Worm (Caenorhabditis elegans) whole organism, L4 larva: Measurements from ENCODE around the gene gpd-2.

ENCODE experiments used
- F10B5.3 ChIP-seq: sonication (generic microtip); optimal IDR thresholded peaks from 2 replicates; lab custom pipeline; 2016; ENCODE audit warnings: mild to moderate bottlenecking, missing genetic modification characterization, missing compliant biosample characterization
- F37D6.2 ChIP-seq: sonication (generic microtip); optimal IDR thresholded peaks from 2 replicates; lab custom pipeline; 2016; ENCODE audit warnings: mild to moderate bottlenecking, missing genetic modification characterization, missing compliant biosample characterization
- R02D3.7 ChIP-seq: fragments of 150-350 bp; sonication (generic microtip); optimal IDR thresholded peaks from 3 replicates; lab custom pipeline; 2014; ENCODE audit warnings: missing biosample characterization, missing genetic modification characterization
- T26A8.4 ChIP-seq: fragments of 200-800 bp; sonication (Bioruptor generic); IDR thresholded peaks from 2 replicates; pipeline ENCODE4 v1.3.6; 2022; ENCODE audit warnings: missing genetic modification characterization, missing compliant biosample characterization
- Y105C5A.15 ChIP-seq: fragments of 200-800 bp; sonication (Bioruptor generic); IDR thresholded peaks from 2 replicates; pipeline ENCODE4 v1.3.6; 2022; ENCODE audit warnings: missing genetic modification characterization, missing compliant biosample characterization
- aha-1 ChIP-seq: fragments of 150-350 bp; peaks from one replicate; lab custom pipeline; 2014; ENCODE audit warnings: missing biosample characterization, missing genetic modification characterization
- ceh-62 ChIP-seq: sonication (generic microtip); optimal IDR thresholded peaks from 2 replicates; lab custom pipeline; 2017; ENCODE audit warnings: missing biosample characterization, missing genetic modification characterization
- ctbp-1 ChIP-seq: fragments of 200-800 bp; sonication (Bioruptor generic); IDR thresholded peaks from 2 replicates; pipeline ENCODE4 v1.3.6; 2022; ENCODE audit warnings: missing genetic modification reagents, missing genetic modification characterization, missing compliant biosample characterization
- daf-16 ChIP-seq, 3 experiments: sonication (generic microtip); optimal IDR thresholded peaks; 2 replicates each; lab custom pipeline; 2016 to 2017; ENCODE audit warnings: missing genetic modification characterization in 3 of 3, missing genetic modification reagents in 3 of 3, mild to moderate bottlenecking in 2 of 3, missing compliant biosample characterization in 2 of 3, missing biosample characterization in 1 of 3, moderate library complexity in 1 of 3
- daf-8 ChIP-seq: fragments of 200-800 bp; sonication (Bioruptor generic); IDR thresholded peaks from 2 replicates; pipeline ENCODE4 v1.3.6; 2022; ENCODE audit warnings: missing genetic modification characterization, missing compliant biosample characterization
- dmd-6 ChIP-seq: fragments of 200-800 bp; sonication (Bioruptor generic); IDR thresholded peaks from 2 replicates; pipeline ENCODE4 v1.3.6; 2022; ENCODE audit warnings: missing genetic modification reagents, missing genetic modification characterization, missing compliant biosample characterization
- dmd-8 ChIP-seq: fragments of 200-800 bp; sonication (Bioruptor generic); IDR thresholded peaks from 2 replicates; pipeline ENCODE4 v1.3.6; 2022; ENCODE audit warnings: missing genetic modification characterization, missing compliant biosample characterization
- dmd-9 ChIP-seq: fragments of 200-800 bp; sonication (Bioruptor generic); IDR thresholded peaks from 2 replicates; pipeline ENCODE4 v1.3.6; 2022; ENCODE audit warnings: missing genetic modification reagents, missing genetic modification characterization, missing compliant biosample characterization
- dpl-1 ChIP-seq: fragments of 150-350 bp; optimal IDR thresholded peaks from 2 replicates; lab custom pipeline; 2014; ENCODE audit warnings: missing biosample characterization, missing genetic modification reagents, missing genetic modification characterization
- dve-1 ChIP-seq: sonication (generic microtip); optimal IDR thresholded peaks from 2 replicates; lab custom pipeline; 2017; ENCODE audit warnings: antibody characterized with exemption, mild to moderate bottlenecking, missing genetic modification characterization, missing compliant biosample characterization; ENCODE audit not compliant: insufficient read depth
- egl-43 ChIP-seq: fragments of 200-800 bp; sonication (Bioruptor generic); IDR thresholded peaks from 2 replicates; pipeline ENCODE4 v1.3.6; 2022; ENCODE audit warnings: missing genetic modification reagents, missing genetic modification characterization, missing compliant biosample characterization
- fkh-10 ChIP-seq: fragments of 150-350 bp; optimal IDR thresholded peaks from 2 replicates; lab custom pipeline; 2014; ENCODE audit warnings: missing biosample characterization, missing genetic modification reagents, missing genetic modification characterization
- gei-8 ChIP-seq: fragments of 200-800 bp; sonication (Bioruptor generic); optimal IDR thresholded peaks from 2 replicates; lab custom pipeline; 2018; ENCODE audit warnings: mild to moderate bottlenecking, missing genetic modification characterization, missing compliant biosample characterization
- hif-1 ChIP-seq, 2 experiments: sonication (generic microtip); optimal IDR thresholded peaks; 2 replicates each; lab custom pipeline; 2016 to 2017; ENCODE audit warnings: missing compliant biosample characterization in 2 of 2, missing genetic modification characterization in 2 of 2, missing genetic modification reagents in 2 of 2, missing genotype in 2 of 2, mild to moderate bottlenecking in 1 of 2
- hlh-11 ChIP-seq: fragments of 200-800 bp; sonication (Bioruptor generic); optimal IDR thresholded peaks from 2 replicates; lab custom pipeline; 2018; ENCODE audit warnings: mild to moderate bottlenecking, missing genetic modification characterization, missing compliant biosample characterization
- lin-1 ChIP-seq: fragments of 200-800 bp; sonication (Bioruptor generic); IDR thresholded peaks from 2 replicates; pipeline ENCODE4 v1.3.6; 2022; ENCODE audit warnings: missing genetic modification reagents, missing genetic modification characterization, missing compliant biosample characterization
- lin-13 ChIP-seq: fragments of 150-350 bp; optimal IDR thresholded peaks from 2 replicates; lab custom pipeline; 2014; ENCODE audit warnings: missing biosample characterization, missing genetic modification reagents, missing genetic modification characterization
- lin-29 ChIP-seq: fragments of 200-800 bp; sonication (Bioruptor generic); IDR thresholded peaks from 2 replicates; pipeline ENCODE4 v1.3.6; 2022; ENCODE audit warnings: missing genetic modification reagents, missing genetic modification characterization, missing compliant biosample characterization
- madf-5 ChIP-seq, 2 experiments: fragments of 200-800 bp; sonication (Bioruptor generic); IDR thresholded peaks; 2 replicates each; pipeline ENCODE4 v1.3.6; 2022; ENCODE audit warnings: missing compliant biosample characterization in 2 of 2, missing genetic modification characterization in 2 of 2
- madf-9 ChIP-seq: fragments of 200-800 bp; sonication (Bioruptor generic); conservative IDR thresholded peaks from 2 replicates; pipeline ENCODE4 v1.3.6; 2022; ENCODE audit warnings: missing genetic modification reagents, missing genetic modification characterization, missing compliant biosample characterization
- mes-2 ChIP-seq: sonication (generic microtip); optimal IDR thresholded peaks from 2 replicates; lab custom pipeline; 2016; ENCODE audit warnings: missing genotype, mild to moderate bottlenecking, missing genetic modification characterization, missing compliant biosample characterization; ENCODE audit not compliant: poor library complexity, severe bottlenecking
- mxl-3 ChIP-seq: fragments of 200-800 bp; sonication (Bioruptor generic); optimal IDR thresholded peaks from 2 replicates; lab custom pipeline; 2018; ENCODE audit warnings: mild to moderate bottlenecking, missing genetic modification characterization, missing compliant biosample characterization
- nhr-10 ChIP-seq: fragments of 150-350 bp; optimal IDR thresholded peaks from 2 replicates; lab custom pipeline; 2014; ENCODE audit warnings: missing biosample characterization, missing genetic modification characterization
- nhr-102 ChIP-seq: sonication (generic microtip); optimal IDR thresholded peaks from 2 replicates; lab custom pipeline; 2016; ENCODE audit warnings: mild to moderate bottlenecking, missing genetic modification characterization, moderate library complexity, missing compliant biosample characterization
- nhr-28 ChIP-seq: fragments of 150-350 bp; optimal IDR thresholded peaks from 2 replicates; lab custom pipeline; 2014; ENCODE audit warnings: missing biosample characterization, missing genetic modification characterization
- nhr-76 ChIP-seq: fragments of 150-350 bp; optimal IDR thresholded peaks from 2 replicates; lab custom pipeline; 2014; ENCODE audit warnings: missing biosample characterization, missing genetic modification characterization
- pqm-1 ChIP-seq: sonication (generic microtip); optimal IDR thresholded peaks from 2 replicates; lab custom pipeline; 2017; ENCODE audit warnings: missing biosample characterization, missing genetic modification characterization
- rbr-2 ChIP-seq: sonication (generic microtip); optimal IDR thresholded peaks from 2 replicates; lab custom pipeline; 2016; ENCODE audit warnings: missing genotype, missing genetic modification characterization, missing compliant biosample characterization
- set-16 ChIP-seq: fragments of 200-800 bp; sonication (Bioruptor generic); IDR thresholded peaks from 2 replicates; pipeline ENCODE4 v1.3.6; 2022; ENCODE audit warnings: missing genetic modification reagents, missing genetic modification characterization, missing compliant biosample characterization
- tra-1 ChIP-seq: fragments of 200-800 bp; sonication (Bioruptor generic); IDR thresholded peaks from 2 replicates; pipeline ENCODE4 v1.3.6; 2022; ENCODE audit warnings: missing genetic modification reagents, missing genetic modification characterization, missing compliant biosample characterization
- unc-62 ChIP-seq, 3 experiments: fragments of 150-350 bp in 1 of 3; sonication (generic microtip); optimal IDR thresholded peaks in 2 of 3; peaks in 1 of 3; 1 replicate in 1 of 3; 2 replicates in 2 of 3; lab custom pipeline; 2014 to 2017; ENCODE audit warnings: missing biosample characterization in 3 of 3, missing genetic modification characterization in 3 of 3, missing genetic modification reagents in 3 of 3, missing genotype in 1 of 3
- vab-7 ChIP-seq: fragments of 200-800 bp; sonication (Bioruptor generic); IDR thresholded peaks from 2 replicates; pipeline ENCODE4 v1.3.6; 2022; ENCODE audit warnings: missing genetic modification reagents, missing genetic modification characterization, missing compliant biosample characterization
- zfp-2 ChIP-seq: sonication (generic microtip); optimal IDR thresholded peaks from 2 replicates; lab custom pipeline; 2016; ENCODE audit warnings: mild to moderate bottlenecking, missing genetic modification characterization, missing compliant biosample characterization
- zfp-3 ChIP-seq: fragments of 200-800 bp; sonication (Bioruptor generic); conservative IDR thresholded peaks from 2 replicates; pipeline ENCODE4 v1.3.6; 2022; ENCODE audit warnings: missing genetic modification reagents, missing genetic modification characterization, missing compliant biosample characterization
- ztf-7 ChIP-seq: fragments of 150-350 bp; optimal IDR thresholded peaks from 2 replicates; lab custom pipeline; 2014; ENCODE audit warnings: missing biosample characterization, missing genetic modification characterization

gpd-2 gene

ce11 chrX:3145265-3145664, 30.8 kb upstream of the gpd-2 start, which contains the start of gene C15C7.4:
Gene C15C7.4, plus strand, starts transcription at chrX:3145565.
- TF ChIP-seq R02D3.7 (tag; lab: Kevin White, UChicago), result no peak

ce11 chrX:3141704-3142103, 27.2 kb upstream of the gpd-2 start:
- no peak for TF ChIP-seq unc-62 (GFP tag; optimal IDR thresholded peaks at IDR 0.05 in 1 of 2; lab: Kevin White, UChicago)
- no peak for TF ChIP-seq unc-62 (tag; optimal IDR thresholded peaks at IDR 0.05; lab: Kevin White, UChicago)
- no peak for TF ChIP-seq egl-43 (GFP tag; lab: Robert Waterston, UW)
- TF ChIP-seq T26A8.4 (GFP tag; lab: Robert Waterston, UW), result no peak
- 0 out of 2 replicates have a peak, but pooled peaks have one; percentile 55 for TF ChIP-seq tra-1
- no peak for TF ChIP-seq lin-1 (GFP tag; lab: Robert Waterston, UW)
- TF ChIP-seq lin-13 (GFP tag; lab: Kevin White, UChicago), result no peak
- no peak for TF ChIP-seq gei-8
- no peak for TF ChIP-seq zfp-2 (tag; lab: Kevin White, UChicago)
- no peak for TF ChIP-seq ctbp-1
- no peak for TF ChIP-seq lin-29 (GFP tag; lab: Robert Waterston, UW)
- no peak for TF ChIP-seq Y105C5A.15 (GFP tag; lab: Robert Waterston, UW)
- no peak for TF ChIP-seq nhr-28 (tag; lab: Kevin White, UChicago)
- TF ChIP-seq aha-1 (tag; lab: Kevin White, UChicago), result peak; percentile 46
- TF ChIP-seq dmd-6 (GFP tag; lab: Robert Waterston, UW), result peak; percentile 31; the same call in 1 of the 2 replicates
- no peak for TF ChIP-seq mes-2 (tag; lab: Kevin White, UChicago)
- TF ChIP-seq daf-8, result no peak
- TF ChIP-seq F10B5.3 (tag; lab: Kevin White, UChicago), result no peak
- peak; percentile 45 for TF ChIP-seq hlh-11 (tag; lab: Kevin White, UChicago)
- TF ChIP-seq vab-7 (GFP tag; lab: Robert Waterston, UW), result no peak
- TF ChIP-seq daf-16 (GFP tag; optimal IDR thresholded peaks at IDR 0.05; lab: Kevin White, UChicago), result no peak
- peak; percentile 98 for TF ChIP-seq daf-16 (tag; optimal IDR thresholded peaks at IDR 0.05; lab: Kevin White, UChicago)
- no peak for TF ChIP-seq hif-1 (tag; optimal IDR thresholded peaks at IDR 0.05; lab: Kevin White, UChicago)
- no peak for TF ChIP-seq rbr-2
- no peak for TF ChIP-seq ceh-62
- TF ChIP-seq dve-1 (tag; lab: Kevin White, UChicago), result peak; percentile 55

ce11 chrX:3139516-3140301, 25.2 kb upstream of the gpd-2 start:
- no peak for TF ChIP-seq dmd-8 (GFP tag; lab: Robert Waterston, UW)
- TF ChIP-seq mxl-3 (GFP tag; lab: Kevin White, UChicago), result peak; percentile 1

- no peak for TF ChIP-seq nhr-76
- TF ChIP-seq hlh-11 (tag; lab: Kevin White, UChicago), result peak; percentile 17
Observed at ce11 chrX:3135186-3135585, 20.7 kb upstream of the gpd-2 start, which contains the start of gene K10B3.1. Gene K10B3.1, plus strand, starts transcription at chrX:3135486.

- TF ChIP-seq dpl-1 (peak; percentile 41), zfp-3 (GFP tag; lab: Robert Waterston, UW) (peak; percentile 54; the same call in 1 of the 2 replicates), ztf-7 (tag; lab: Kevin White, UChicago) (peak; percentile 24), mes-2 (tag; lab: Kevin White, UChicago) (peak; percentile 83), dmd-9 (GFP tag; lab: Robert Waterston, UW) (0 out of 2 replicates have a peak, but pooled peaks have one; percentile 43), pqm-1 (tag; lab: Kevin White, UChicago) (peak; percentile 13), madf-5 (GFP tag; IDR thresholded peaks at IDR 0.05; lab: Robert Waterston, UW) (no peak), fkh-10 (GFP tag; lab: Kevin White, UChicago) (peak; percentile 91), dmd-8 (GFP tag; lab: Robert Waterston, UW) (peak; percentile 64; the same call in 1 of the 2 replicates), hlh-11 (tag; lab: Kevin White, UChicago) (peak; percentile 98), nhr-102 (tag; lab: Kevin White, UChicago) (peak; percentile 83), R02D3.7 (tag; lab: Kevin White, UChicago) (no peak), dve-1 (tag; lab: Kevin White, UChicago) (peak; percentile 92), nhr-10 (tag; lab: Kevin White, UChicago) (peak; percentile 74), F37D6.2 (tag; lab: Kevin White, UChicago) (peak; percentile 76), madf-9 (peak; percentile 90), daf-8 (no peak), set-16 (peak; percentile 95)
Observed at ce11 chrX:3127626-3128142, 13.2 kb upstream of the gpd-2 start.
